Fruit fly (Drosophila melanogaster): ENCODE data around the gene CG12106.
A peak's percentile ranks its signal among the peaks of the same experiment; 100 is the strongest.

The CG12106 gene

DNA sequence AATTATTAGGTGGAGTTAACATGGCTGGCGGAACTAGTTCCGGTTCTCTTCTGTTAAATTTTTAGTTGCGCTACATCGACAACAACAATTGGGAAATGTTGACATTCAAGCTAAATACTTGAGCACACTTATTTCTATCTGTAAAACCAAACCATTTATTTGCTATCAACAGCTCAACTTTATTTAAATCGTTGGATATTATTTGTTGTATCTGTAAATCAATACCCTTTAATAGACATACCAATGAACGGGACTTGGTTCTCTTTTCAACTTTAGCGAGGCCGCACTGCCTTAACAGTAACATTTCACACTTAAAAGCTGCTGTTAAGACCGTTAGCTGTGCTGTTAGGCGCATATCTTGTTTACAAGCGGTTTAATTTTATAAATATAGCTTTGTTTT lies at the start of gene CG12106 (continued):
- TF ChIP-seq salr (GFP tag; optimal IDR thresholded peaks at IDR 0.05) = no peak
- TF ChIP-seq CG11902 (GFP tag; optimal IDR thresholded peaks at IDR 0.05) = peak; percentile 7
- no peak for TF ChIP-seq dac (GFP tag; optimal IDR thresholded peaks at IDR 0.05)
- peak; percentile 65 for TF ChIP-seq CG31627 (GFP tag; optimal IDR thresholded peaks at IDR 0.05)
- TF ChIP-seq Smox (GFP tag; optimal IDR thresholded peaks at IDR 0.05) = no peak
- TF ChIP-seq CG11294 (GFP tag; IDR thresholded peaks at IDR 0.05) = 0 out of 2 replicates have a peak, but pooled peaks have one; percentile 40
- TF ChIP-seq CG9139 (GFP tag; optimal IDR thresholded peaks at IDR 0.05) = no peak

DNA sequence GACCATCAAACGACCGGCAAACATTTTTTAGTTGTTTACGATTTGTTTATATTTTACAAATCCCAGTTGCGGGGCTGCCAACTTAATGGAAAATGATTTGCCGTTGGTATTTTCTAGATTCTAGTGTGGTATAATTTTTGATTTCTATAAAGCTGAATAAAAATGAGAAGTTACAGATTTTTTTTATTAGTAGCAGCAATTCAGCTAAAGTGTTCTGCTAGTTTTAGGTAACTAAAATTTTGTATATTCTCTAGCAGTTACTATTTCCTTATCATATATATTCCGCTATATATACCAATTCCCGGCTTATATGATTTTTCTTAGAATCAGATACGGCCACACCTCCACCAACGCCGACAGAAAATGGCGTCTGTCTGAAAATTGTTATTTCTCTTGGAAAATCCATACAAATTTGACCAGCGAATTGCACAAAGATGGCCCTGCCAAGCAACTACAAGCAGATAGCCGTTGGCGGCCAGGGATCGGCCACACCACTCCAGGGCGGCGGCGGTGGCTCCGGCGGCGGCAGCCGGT lies 44.6 kb upstream of the CG12106 start, which contains the start of the genes fh and Bap111:
TSS of gene fh (minus strand) at position 83 of the 534 bp plus-strand sequence.
TSS of gene Bap111 (plus strand) at position 321 of the 534 bp plus-strand sequence.
- peak; percentile 64 for TF ChIP-seq Eip78C (GFP tag)
- TF ChIP-seq fd59A (GFP tag; optimal IDR thresholded peaks at IDR 0.05) = no peak
- peak; percentile 6 for TF ChIP-seq lz (GFP tag; optimal IDR thresholded peaks at IDR 0.05)
- TF ChIP-seq esn (GFP tag; optimal IDR thresholded peaks at IDR 0.05) = peak; percentile 14
- peak; percentile 4 for TF ChIP-seq topi (GFP tag; optimal IDR thresholded peaks at IDR 0.05)

DNA sequence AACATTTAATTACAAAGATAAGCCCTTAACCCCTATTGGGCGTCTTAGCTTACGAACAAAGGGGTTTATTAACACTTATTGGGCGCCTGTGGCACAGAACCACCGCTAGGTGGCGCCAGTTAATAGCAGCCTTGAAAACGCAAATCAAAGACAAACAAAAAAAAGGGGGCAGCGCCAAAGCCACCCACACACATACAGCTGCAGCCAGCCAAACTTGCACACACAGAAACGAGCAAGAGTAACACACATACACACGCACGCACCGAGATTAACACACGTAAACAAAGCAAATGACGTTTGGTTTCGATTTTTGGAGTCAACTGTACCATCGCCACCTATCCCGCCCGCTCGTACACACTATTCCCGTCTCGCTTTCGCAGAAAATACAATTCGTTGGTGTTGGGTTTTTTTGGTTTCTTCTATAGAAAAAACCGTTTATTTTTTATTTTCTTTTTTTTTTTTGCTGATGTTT lies 41.5 kb upstream of the CG12106 start:
- TF ChIP-seq net (GFP tag; optimal IDR thresholded peaks at IDR 0.05) (peak; percentile 29), Sox15 (GFP tag; optimal IDR thresholded peaks at IDR 0.05) (no peak), CG32006 (GFP tag; optimal IDR thresholded peaks at IDR 0.05) (peak; percentile 42), acj6 (GFP tag; optimal IDR thresholded peaks at IDR 0.05) (peak; percentile 5), CG15336 (GFP tag; IDR thresholded peaks at IDR 0.05) (peak; percentile 65), achi (GFP tag; optimal IDR thresholded peaks at IDR 0.05) (peak; percentile 28), CG3032 (tag; optimal IDR thresholded peaks at IDR 0.05) (no peak), eg (GFP tag; IDR thresholded peaks at IDR 0.05) (peak; percentile 72; the same call in 2 of the 3 replicates), ss (GFP tag; optimal IDR thresholded peaks at IDR 0.05) (peak; percentile 59 to 73), Gug (GFP tag; IDR thresholded peaks at IDR 0.05) (no peak; the same call in 1 of the 2 replicates), cyc (GFP tag; optimal IDR thresholded peaks at IDR 0.05) (peak; percentile 37), CG8119 (GFP tag; IDR thresholded peaks at IDR 0.05) (peak; percentile 63), CG9139 (GFP tag; optimal IDR thresholded peaks at IDR 0.05) (no peak), CG6276 (GFP tag; optimal IDR thresholded peaks at IDR 0.05) (no peak), topi (GFP tag; optimal IDR thresholded peaks at IDR 0.05) (peak; percentile 24), CG1621 (tag; optimal IDR thresholded peaks at IDR 0.05) (peak; percentile 47), dac (GFP tag; optimal IDR thresholded peaks at IDR 0.05) (peak; percentile 44), vri (GFP tag; optimal IDR thresholded peaks at IDR 0.05) (peak; percentile 83), Eip78C (GFP tag) (peak; percentile 80), CG16779 (tag; optimal IDR thresholded peaks at IDR 0.05) (peak; percentile 53), Smox (GFP tag; optimal IDR thresholded peaks at IDR 0.05) (peak; percentile 28), CG6808 (GFP tag; optimal IDR thresholded peaks at IDR 0.05) (no peak), esn (GFP tag; optimal IDR thresholded peaks at IDR 0.05) (peak; percentile 49), fkh (GFP tag; optimal IDR thresholded peaks at IDR 0.05) (peak; percentile 92), Lpt (GFP tag; optimal IDR thresholded peaks at IDR 0.05) (peak; percentile 85), CG6163 (GFP tag; IDR thresholded peaks at IDR 0.05) (peak; percentile 64; the same call in 1 of the 3 replicates), Sox14 (GFP tag; optimal IDR thresholded peaks at IDR 0.05) (peak; percentile 61), CG3919 (GFP tag; optimal IDR thresholded peaks at IDR 0.05) (peak; percentile 33), Eip75B (GFP tag; optimal IDR thresholded peaks at IDR 0.05) (peak; percentile 21), CG6854 (GFP tag; optimal IDR thresholded peaks at IDR 0.05) (peak; percentile 22), CG11762 (GFP tag; optimal IDR thresholded peaks at IDR 0.05; ENCODE audit: insufficient read depth) (peak; percentile 9), CG6792 (GFP tag; optimal IDR thresholded peaks at IDR 0.05) (peak; percentile 2), Met (GFP tag; optimal IDR thresholded peaks at IDR 0.05) (no peak), Blimp-1 (GFP tag; optimal IDR thresholded peaks at IDR 0.05) (no peak), lz (GFP tag; optimal IDR thresholded peaks at IDR 0.05) (peak; percentile 30), CG8632 (GFP tag; optimal IDR thresholded peaks at IDR 0.05) (no peak), dsx (GFP tag; optimal IDR thresholded peaks at IDR 0.05; ENCODE audit: poor library complexity, severe bottlenecking) (peak; percentile 4)
